Worm (Caenorhabditis elegans) whole organism, young adult: ENCODE measurements around the gene F37C4.6.

Experiments
- ama-1 ChIP-seq, 3 experiments: fragments of 150-350 bp in 1 of 3; sonication (generic microtip) in 2 of 3; optimal IDR thresholded peaks; 2 replicates each; lab custom pipeline; 2014 to 2018; ENCODE audit warnings: missing biosample characterization in 2 of 3, missing genetic modification characterization in 2 of 3, missing genetic modification reagents in 2 of 3
- hlh-12 ChIP-seq: sonication (generic microtip); optimal IDR thresholded peaks from 2 replicates; lab custom pipeline; 2016; ENCODE audit warnings: missing genetic modification characterization, missing compliant biosample characterization
- nhr-120 ChIP-seq: fragments of 200-800 bp; sonication (Bioruptor generic); IDR thresholded peaks from 2 replicates; pipeline ENCODE4 v1.3.6; 2022; ENCODE audit warnings: missing genetic modification characterization, missing compliant biosample characterization
- ztf-6 ChIP-seq: fragments of 200-800 bp; sonication (Bioruptor generic); IDR thresholded peaks from 2 replicates; pipeline ENCODE4 v1.3.6; 2022; ENCODE audit warnings: missing genetic modification reagents, missing genetic modification characterization, missing compliant biosample characterization

DNA sequence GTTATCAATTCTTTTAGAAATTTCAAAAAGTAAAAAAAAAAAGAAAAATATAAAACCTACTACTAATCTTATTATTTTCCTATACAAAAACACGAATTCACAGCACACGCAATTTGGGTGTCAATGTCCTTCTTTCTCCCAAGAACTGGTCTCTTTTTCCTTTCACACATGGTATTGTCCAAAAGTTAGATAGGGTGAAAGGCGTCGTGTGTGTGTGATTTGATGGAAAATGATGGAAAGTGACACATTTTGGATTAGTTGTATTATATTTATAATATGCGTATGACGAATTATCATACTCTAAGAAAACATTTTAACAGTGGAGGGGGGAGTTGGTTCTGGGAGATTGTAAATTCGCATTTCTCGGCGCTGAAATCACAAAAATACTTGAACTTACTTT lies 50.4 kb downstream of the F37C4.6 start:
- TF ChIP-seq ama-1 (optimal IDR thresholded peaks at IDR 0.05; lab: Kevin White, UChicago) (no peak), ama-1 (GFP tag; optimal IDR thresholded peaks at IDR 0.05; lab: Kevin White, UChicago) (no peak), ztf-6 (GFP tag; lab: Robert Waterston, UW) (no peak), hlh-12 (tag; lab: Kevin White, UChicago) (no peak), nhr-120 (no peak)
